Fruit fly (Drosophila melanogaster): ENCODE measurements around the gene pum.
A peak's percentile ranks its signal among the peaks of the same experiment; 100 is the strongest.

pum gene

dm6 chr3R:9054442-9055118, 182.9 kb downstream of the pum start (continued):
- no peak for TF ChIP-seq al (GFP tag; IDR thresholded peaks at IDR 0.05)
- no peak for TF ChIP-seq corto (GFP tag; optimal IDR thresholded peaks at IDR 0.05)
- TF ChIP-seq CG11560 (tag; IDR thresholded peaks at IDR 0.05), result no peak
- TF ChIP-seq zen (tag; optimal IDR thresholded peaks at IDR 0.05), result no peak
- TF ChIP-seq CG7372 (GFP tag; IDR thresholded peaks at IDR 0.05), result no peak
- TF ChIP-seq ttk (GFP tag; IDR thresholded peaks at IDR 0.05), result no peak
- TF ChIP-seq peb (GFP tag; IDR thresholded peaks at IDR 0.05), result no peak
- no peak for TF ChIP-seq HLH4C (GFP tag; IDR thresholded peaks at IDR 0.05; ENCODE audit: partially characterized antibody)
- TF ChIP-seq stwl (tag; optimal IDR thresholded peaks at IDR 0.05), result no peak
- TF ChIP-seq ac (GFP tag; optimal IDR thresholded peaks at IDR 0.05), result no peak
- peak; percentile 78 for TF ChIP-seq CG12391 (tag; optimal IDR thresholded peaks at IDR 0.05)
- TF ChIP-seq CG12155 (GFP tag; optimal IDR thresholded peaks at IDR 0.05), result peak; percentile 62
- no peak for TF ChIP-seq CG16813 (GFP tag; IDR thresholded peaks at IDR 0.05; ENCODE audit: partially characterized antibody)
- peak; percentile 52 for TF ChIP-seq pros (GFP tag; optimal IDR thresholded peaks at IDR 0.05)
- no peak for TF ChIP-seq Adf1 (GFP tag; IDR thresholded peaks at IDR 0.05)
- TF ChIP-seq CG18011 (GFP tag; optimal IDR thresholded peaks at IDR 0.05), result peak; percentile 69
- TF ChIP-seq hkb (optimal IDR thresholded peaks at IDR 0.05), result no peak
- TF ChIP-seq hkb (GFP tag; IDR thresholded peaks at IDR 0.05), result no peak
- TF ChIP-seq wdn (GFP tag; IDR thresholded peaks at IDR 0.05), result no peak
- TF ChIP-seq ems (GFP tag; optimal IDR thresholded peaks at IDR 0.05), result no peak
- TF ChIP-seq CG14710 (tag; optimal IDR thresholded peaks at IDR 0.05), result peak; percentile 15
- TF ChIP-seq p53 (GFP tag; optimal IDR thresholded peaks at IDR 0.05), result no peak
- no peak for TF ChIP-seq ash1 (GFP tag; optimal IDR thresholded peaks at IDR 0.05)
- TF ChIP-seq Mad (GFP tag; optimal IDR thresholded peaks at IDR 0.05), result no peak
- TF ChIP-seq CG7357 (GFP tag; IDR thresholded peaks at IDR 0.05), result peak; percentile 49; the same call in 1 of the 3 replicates
- TF ChIP-seq MBD-R2 (GFP tag; IDR thresholded peaks at IDR 0.05), result no peak
- TF ChIP-seq CG8478 (optimal IDR thresholded peaks at IDR 0.05), result no peak
- TF ChIP-seq CG10274 (GFP tag; optimal IDR thresholded peaks at IDR 0.05), result no peak
- TF ChIP-seq lbe (GFP tag; optimal IDR thresholded peaks at IDR 0.05), result peak; percentile 12
- TF ChIP-seq CG9817 (tag; optimal IDR thresholded peaks at IDR 0.05), result peak; percentile 72
- TF ChIP-seq CG10979 (tag; optimal IDR thresholded peaks at IDR 0.05), result peak; percentile 66
- TF ChIP-seq CG8944 (GFP tag; optimal IDR thresholded peaks at IDR 0.05), result no peak
- peak; percentile 28 to 87 for TF ChIP-seq Trl (optimal IDR thresholded peaks at IDR 0.05)
- no peak for TF ChIP-seq Trl (GFP tag; optimal IDR thresholded peaks at IDR 0.05)
- no peak for TF ChIP-seq Dll (GFP tag; IDR thresholded peaks at IDR 0.05; ENCODE audit: partially characterized antibody)
- TF ChIP-seq shn (GFP tag; optimal IDR thresholded peaks at IDR 0.05), result no peak
- TF ChIP-seq CG11695 (GFP tag; IDR thresholded peaks at IDR 0.05), result no peak
- no peak for TF ChIP-seq CG17568 (GFP tag; optimal IDR thresholded peaks at IDR 0.05)
- no peak for TF ChIP-seq Tbp (GFP tag; optimal IDR thresholded peaks at IDR 0.05)
- no peak for TF ChIP-seq CG8359 (GFP tag; optimal IDR thresholded peaks at IDR 0.05; ENCODE audit: borderline replicate concordance)
- TF ChIP-seq pita (GFP tag; optimal IDR thresholded peaks at IDR 0.05), result no peak
- TF ChIP-seq Aef1 (GFP tag; IDR thresholded peaks at IDR 0.05), result no peak
- TF ChIP-seq CG14050 (GFP tag; IDR thresholded peaks at IDR 0.05), result no peak
- peak; percentile 59 for TF ChIP-seq BtbVII (GFP tag; optimal IDR thresholded peaks at IDR 0.05)
- peak; percentile 40 for TF ChIP-seq MTF-1 (GFP tag; optimal IDR thresholded peaks at IDR 0.05; ENCODE audit: borderline replicate concordance)
- TF ChIP-seq CG1233 (GFP tag; optimal IDR thresholded peaks at IDR 0.05), result peak; percentile 48
- TF ChIP-seq CG8924 (tag; optimal IDR thresholded peaks at IDR 0.05), result peak; percentile 62
- no peak for TF ChIP-seq CG7963 (GFP tag; IDR thresholded peaks at IDR 0.05; ENCODE audit: partially characterized antibody)
- TF ChIP-seq abd-A (tag; optimal IDR thresholded peaks at IDR 0.05), result peak; percentile 95
- TF ChIP-seq Bdp1 (GFP tag; optimal IDR thresholded peaks at IDR 0.05), result no peak
- no peak for TF ChIP-seq Mrtf (GFP tag; IDR thresholded peaks at IDR 0.05)
- TF ChIP-seq Sin3A (optimal IDR thresholded peaks at IDR 0.05), result no peak
